Fruit fly (Drosophila melanogaster) whole organism, embryonic: ENCODE data around the gene pan.

Source experiments
- Bdp1 ChIP-seq: fragments of 200-800 bp; sonication (Bioruptor generic); optimal IDR thresholded peaks from 3 replicates; lab custom pipeline; 2016; ENCODE audit warnings: missing biosample characterization, missing genetic modification characterization
- CG10431 ChIP-seq: fragments of 200-800 bp; sonication (Bioruptor generic); optimal IDR thresholded peaks from 3 replicates; lab custom pipeline; 2018; ENCODE audit warnings: missing biosample characterization, mild to moderate bottlenecking, missing genetic modification characterization
- CG12155 ChIP-seq: fragments of 200-800 bp; sonication (Bioruptor generic); optimal IDR thresholded peaks from 3 replicates; lab custom pipeline; 2016; ENCODE audit warnings: missing biosample characterization, missing genetic modification characterization
- CG12219 ChIP-seq: fragments of 200-800 bp; sonication (Bioruptor generic); optimal IDR thresholded peaks from 3 replicates; lab custom pipeline; 2018; ENCODE audit warnings: missing biosample characterization, mild to moderate bottlenecking, missing genetic modification characterization
- CG13123 ChIP-seq: fragments of 200-800 bp; sonication (Bioruptor generic); optimal IDR thresholded peaks from 2 replicates; lab custom pipeline; 2016; ENCODE audit warnings: missing biosample characterization, missing genetic modification characterization
- CG13775 ChIP-seq: fragments of 200-800 bp; sonication (Bioruptor generic); optimal IDR thresholded peaks from 3 replicates; lab custom pipeline; 2017; ENCODE audit warnings: missing biosample characterization, mild to moderate bottlenecking, missing genetic modification characterization
- CG15696 ChIP-seq: fragments of 200-800 bp; sonication (Bioruptor generic); optimal IDR thresholded peaks from 2 replicates; lab custom pipeline; 2019; ENCODE audit warnings: missing biosample characterization, mild to moderate bottlenecking, missing genetic modification characterization, moderate library complexity
- CG17328 ChIP-seq: fragments of 200-800 bp; sonication (Bioruptor generic); IDR thresholded peaks from 2 replicates; pipeline ENCODE4 v1.3.6; 2022; ENCODE audit warnings: missing biosample characterization, missing genetic modification characterization
- CG17802 ChIP-seq: fragments of 200-800 bp; sonication (Bioruptor generic); optimal IDR thresholded peaks from 2 replicates; lab custom pipeline; 2018; ENCODE audit warnings: missing biosample characterization, mild to moderate bottlenecking, missing genetic modification characterization, moderate library complexity
- CG18262 ChIP-seq: fragments of 200-800 bp; optimal IDR thresholded peaks from 3 replicates; lab custom pipeline; 2019; ENCODE audit warnings: missing biosample characterization, mild to moderate bottlenecking, missing genetic modification characterization, moderate library complexity
- CG18764 ChIP-seq: fragments of 200-800 bp; sonication (Bioruptor generic); optimal IDR thresholded peaks from 3 replicates; lab custom pipeline; 2016; ENCODE audit warnings: missing biosample characterization, missing genetic modification characterization
- CG2199 ChIP-seq: fragments of 200-800 bp; sonication (Bioruptor generic); IDR thresholded peaks from 3 replicates; pipeline ENCODE4 v1.3.6; 2022; ENCODE audit warnings: missing biosample characterization, missing genetic modification characterization
- CG2889 ChIP-seq: fragments of 200-800 bp; sonication (Bioruptor generic); IDR thresholded peaks from 3 replicates; pipeline ENCODE4 v1.3.6; 2022; ENCODE audit warnings: missing biosample characterization, missing genetic modification characterization
- CG31224 ChIP-seq: fragments of 200-800 bp; sonication (Bioruptor generic); IDR thresholded peaks from 2 replicates; pipeline ENCODE4 v1.3.6; 2022; ENCODE audit warnings: missing biosample characterization, missing genetic modification characterization
- CG3281 ChIP-seq: fragments of 200-800 bp; sonication (Bioruptor generic); optimal IDR thresholded peaks from 3 replicates; lab custom pipeline; 2017; ENCODE audit warnings: missing biosample characterization, mild to moderate bottlenecking, missing genetic modification characterization
- CG33213 ChIP-seq: fragments of 200-800 bp; sonication (Bioruptor generic); optimal IDR thresholded peaks from 3 replicates; lab custom pipeline; 2016; ENCODE audit warnings: missing biosample characterization, missing genetic modification characterization
- CG6272 ChIP-seq: fragments of 200-800 bp; sonication (Bioruptor generic); IDR thresholded peaks from 2 replicates; pipeline ENCODE4 v1.3.6; 2022; ENCODE audit warnings: missing biosample characterization, missing genetic modification characterization
- CG6791 ChIP-seq: fragments of 200-800 bp; sonication (Bioruptor generic); IDR thresholded peaks from 3 replicates; pipeline ENCODE4 v1.3.6; 2022; ENCODE audit warnings: missing biosample characterization, missing genetic modification characterization; ENCODE audit not compliant: partially characterized antibody
- CG6813 ChIP-seq: fragments of 200-800 bp; sonication (Bioruptor generic); optimal IDR thresholded peaks from 2 replicates; lab custom pipeline; 2017; ENCODE audit warnings: missing biosample characterization, missing genetic modification characterization, mild to moderate bottlenecking, moderate library complexity, missing genetic modification reagents
- CG8765 ChIP-seq: fragments of 200-800 bp; sonication (Bioruptor generic); IDR thresholded peaks from 2 replicates; pipeline ENCODE4 v1.3.6; 2022; ENCODE audit warnings: missing biosample characterization, missing genetic modification characterization
- CG8944 ChIP-seq: fragments of 200-800 bp; sonication (Bioruptor generic); optimal IDR thresholded peaks from 3 replicates; lab custom pipeline; 2016; ENCODE audit warnings: missing biosample characterization, missing genetic modification characterization
- CG9797 ChIP-seq: fragments of 200-800 bp; sonication (Bioruptor generic); optimal IDR thresholded peaks from 3 replicates; lab custom pipeline; 2018; ENCODE audit warnings: missing biosample characterization, mild to moderate bottlenecking, missing genetic modification characterization
- CG9817 ChIP-seq: fragments of 200-800 bp; sonication (Bioruptor generic); optimal IDR thresholded peaks from 2 replicates; lab custom pipeline; 2018; ENCODE audit warnings: missing biosample characterization, mild to moderate bottlenecking, missing genetic modification characterization, moderate library complexity
- CoRest ChIP-seq: fragments of 200-800 bp; sonication (Bioruptor generic); optimal IDR thresholded peaks from 3 replicates; lab custom pipeline; 2018; ENCODE audit warnings: missing biosample characterization, mild to moderate bottlenecking, missing genetic modification characterization, moderate library complexity
- Dp ChIP-seq: fragments of 200-800 bp; sonication (Bioruptor generic); optimal IDR thresholded peaks from 2 replicates; lab custom pipeline; 2018; ENCODE audit warnings: missing biosample characterization, mild to moderate bottlenecking, missing genetic modification characterization, moderate library complexity
- Fer1 ChIP-seq: fragments of 200-800 bp; sonication (Bioruptor generic); optimal IDR thresholded peaks from 2 replicates; lab custom pipeline; 2017; ENCODE audit warnings: missing biosample characterization, mild to moderate bottlenecking, missing genetic modification characterization
- H15 ChIP-seq: fragments of 200-800 bp; sonication (Bioruptor generic); IDR thresholded peaks from 3 replicates; pipeline ENCODE4 v1.3.6; 2022; ENCODE audit warnings: missing biosample characterization, missing genetic modification characterization
- Side ChIP-seq: fragments of 200-800 bp; sonication (Bioruptor generic); optimal IDR thresholded peaks from 2 replicates; lab custom pipeline; 2016; ENCODE audit warnings: missing biosample characterization, missing genetic modification characterization
- Ssrp ChIP-seq: fragments of 200-800 bp; sonication (Bioruptor generic); optimal IDR thresholded peaks from 2 replicates; lab custom pipeline; 2018; ENCODE audit warnings: missing biosample characterization, mild to moderate bottlenecking, missing genetic modification characterization, moderate library complexity
- Stat92E ChIP-seq, 3 experiments: fragments of >200 bp in 2 of 3; fragments of 200-800 bp in 1 of 3; sonication (Bioruptor generic) in 1 of 3; optimal IDR thresholded peaks; 2 replicates each; lab custom pipeline; 2017 to 2019; ENCODE audit warnings: missing biosample characterization in 3 of 3, missing genetic modification characterization in 3 of 3, mild to moderate bottlenecking in 1 of 3, moderate library complexity in 1 of 3
- amos ChIP-seq: fragments of 200-800 bp; sonication (Bioruptor generic); IDR thresholded peaks from 2 replicates; pipeline ENCODE4 v1.3.6; 2022; ENCODE audit warnings: missing biosample characterization, missing genetic modification characterization; ENCODE audit not compliant: partially characterized antibody
- caup ChIP-seq: fragments of 200-800 bp; sonication (Bioruptor generic); optimal IDR thresholded peaks from 3 replicates; lab custom pipeline; 2017; ENCODE audit warnings: missing biosample characterization, mild to moderate bottlenecking, missing genetic modification characterization, moderate library complexity; ENCODE audit not compliant: severe bottlenecking
- cg ChIP-seq: fragments of 200-800 bp; sonication (Bioruptor generic); optimal IDR thresholded peaks from 3 replicates; lab custom pipeline; 2019; ENCODE audit warnings: missing biosample characterization, mild to moderate bottlenecking, missing genetic modification characterization, moderate library complexity
- fd64A ChIP-seq: fragments of 200-800 bp; sonication (Bioruptor generic); optimal IDR thresholded peaks from 3 replicates; lab custom pipeline; 2018; ENCODE audit warnings: missing biosample characterization, mild to moderate bottlenecking, missing genetic modification characterization
- grau ChIP-seq: fragments of 200-800 bp; optimal IDR thresholded peaks from 3 replicates; lab custom pipeline; 2019; ENCODE audit warnings: missing biosample characterization, mild to moderate bottlenecking, missing genetic modification characterization, moderate library complexity
- hb ChIP-seq: fragments of 200-800 bp; sonication (Bioruptor generic); IDR thresholded peaks from 3 replicates; pipeline ENCODE4 v1.3.6; 2022; ENCODE audit warnings: missing biosample characterization, missing genetic modification characterization; ENCODE audit not compliant: partially characterized antibody
- hth ChIP-seq: fragments of >200 bp; optimal IDR thresholded peaks from 2 replicates; lab custom pipeline; 2017; ENCODE audit warnings: inconsistent platforms
- jing ChIP-seq: fragments of 200-800 bp; sonication (Bioruptor generic); optimal IDR thresholded peaks from 2 replicates; lab custom pipeline; 2018; ENCODE audit warnings: missing biosample characterization, mild to moderate bottlenecking, missing genetic modification characterization
- klu ChIP-seq: fragments of 200-800 bp; sonication (Bioruptor generic); IDR thresholded peaks from 2 replicates; pipeline ENCODE4 v1.3.6; 2022; ENCODE audit warnings: missing biosample characterization, missing genetic modification characterization
- knrl ChIP-seq: fragments of 200-800 bp; sonication (Bioruptor generic); IDR thresholded peaks from 3 replicates; pipeline ENCODE4 v1.3.6; 2022; ENCODE audit warnings: missing biosample characterization, missing genetic modification characterization; ENCODE audit not compliant: partially characterized antibody
- pum ChIP-seq: fragments of 200-800 bp; sonication (Bioruptor generic); optimal IDR thresholded peaks from 2 replicates; lab custom pipeline; 2016; ENCODE audit warnings: missing biosample characterization, missing genetic modification characterization
- seq ChIP-seq: fragments of 200-800 bp; sonication (Bioruptor generic); IDR thresholded peaks from 2 replicates; pipeline ENCODE4 v1.3.6; 2022; ENCODE audit warnings: missing biosample characterization, missing genetic modification characterization
- slou ChIP-seq: fragments of 200-800 bp; sonication (Bioruptor generic); optimal IDR thresholded peaks from 3 replicates; lab custom pipeline; 2016; ENCODE audit warnings: missing biosample characterization, missing genetic modification characterization
- sna ChIP-seq: fragments of 200-800 bp; sonication (Bioruptor generic); IDR thresholded peaks from 2 replicates; pipeline ENCODE4 v1.3.6; 2022; ENCODE audit warnings: missing biosample characterization, missing genetic modification characterization; ENCODE audit not compliant: partially characterized antibody
- so ChIP-seq: fragments of 200-800 bp; sonication (Bioruptor generic); IDR thresholded peaks from 3 replicates; pipeline ENCODE4 v1.3.6; 2022; ENCODE audit warnings: missing biosample characterization, missing genetic modification characterization
- sug ChIP-seq: fragments of 200-800 bp; optimal IDR thresholded peaks from 2 replicates; lab custom pipeline; 2019; ENCODE audit warnings: missing biosample characterization, mild to moderate bottlenecking, missing genetic modification characterization, moderate library complexity
- trem ChIP-seq: fragments of 200-800 bp; optimal IDR thresholded peaks from 3 replicates; lab custom pipeline; 2019; ENCODE audit warnings: missing biosample characterization, mild to moderate bottlenecking, missing genetic modification characterization, moderate library complexity
- zf30C ChIP-seq: fragments of 200-800 bp; sonication (Bioruptor generic); optimal IDR thresholded peaks from 3 replicates; lab custom pipeline; 2018; ENCODE audit warnings: missing biosample characterization, mild to moderate bottlenecking, missing genetic modification characterization
- zfh1 ChIP-seq: fragments of 200-800 bp; sonication (Bioruptor generic); IDR thresholded peaks from 3 replicates; pipeline ENCODE4 v1.3.6; 2022; ENCODE audit warnings: missing biosample characterization, missing genetic modification characterization
- zfh2 ChIP-seq: fragments of 200-800 bp; sonication (Bioruptor generic); optimal IDR thresholded peaks from 2 replicates; lab custom pipeline; 2016; ENCODE audit warnings: missing biosample characterization, missing genetic modification characterization

The pan gene

DNA sequence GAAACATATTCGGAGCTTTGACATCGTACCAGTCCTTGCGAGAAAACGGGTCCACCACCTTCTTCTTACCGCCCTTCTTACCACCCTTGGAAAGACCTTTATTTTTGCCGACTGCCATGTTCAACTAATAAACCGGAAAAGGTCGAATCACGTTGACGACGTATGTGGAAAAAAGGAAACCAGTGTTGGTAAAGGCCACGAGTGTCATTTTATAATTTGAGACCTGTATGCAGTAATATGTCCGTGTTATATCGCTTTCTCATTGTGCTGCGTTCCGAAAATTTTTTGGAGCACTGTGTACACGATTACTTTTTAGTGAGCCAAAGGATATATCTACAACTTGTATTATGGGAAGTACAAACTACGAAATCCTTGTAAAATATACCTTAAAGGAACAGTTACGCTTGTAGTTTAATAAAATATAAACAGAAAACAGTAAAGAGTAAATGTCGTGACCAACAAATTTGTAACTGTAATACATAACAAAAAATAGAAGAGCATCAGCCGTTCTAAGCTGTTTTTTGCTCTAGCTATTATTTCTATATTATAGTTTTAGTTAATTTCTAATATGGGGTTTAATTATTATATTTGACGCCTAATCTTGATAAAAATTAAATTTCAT is 2.0 kb upstream of the pan start, which contains the start of gene RpS3A (continued):
- TF ChIP-seq zfh2 = peak; percentile 82
- TF ChIP-seq CG6791 (GFP tag; lab: Robert Waterston, UW) = no peak
- no peak for TF ChIP-seq knrl (GFP tag; lab: Robert Waterston, UW)
- no peak for TF ChIP-seq CG15696
- TF ChIP-seq slou (GFP tag; lab: Kevin White, UChicago) = peak; percentile 76
- TF ChIP-seq amos (GFP tag; lab: Robert Waterston, UW) = no peak; the same call in 1 of the 2 replicates
- TF ChIP-seq CG12155 (GFP tag; lab: Kevin White, UChicago) = peak; percentile 42
- no peak for TF ChIP-seq sna (GFP tag; lab: Robert Waterston, UW)
- TF ChIP-seq CG9797 = no peak
- TF ChIP-seq CG17328 (GFP tag; lab: Robert Waterston, UW) = peak; percentile 87
- no peak for TF ChIP-seq fd64A (GFP tag; lab: Kevin White, UChicago)
- TF ChIP-seq CG18764 = peak; percentile 81
- TF ChIP-seq hb = no peak
- peak; percentile 86 for TF ChIP-seq CG3281
- TF ChIP-seq Ssrp (tag; lab: Kevin White, UChicago) = no peak
- TF ChIP-seq H15 (GFP tag; lab: Robert Waterston, UW) = no peak
- no peak for TF ChIP-seq CG2889 (GFP tag; lab: Robert Waterston, UW)
- peak; percentile 66 for TF ChIP-seq pum (GFP tag; lab: Kevin White, UChicago)
- no peak; the same call in 2 of the 3 replicates for TF ChIP-seq so (GFP tag; lab: Robert Waterston, UW)
- TF ChIP-seq caup = peak; percentile 92
- peak; percentile 76 for TF ChIP-seq sug (tag; lab: Kevin White, UChicago)
- TF ChIP-seq hth (lab: Kevin White, UChicago) = no peak
- peak; percentile 81 for TF ChIP-seq CG10431 (GFP tag; lab: Kevin White, UChicago)
- TF ChIP-seq klu (GFP tag; lab: Robert Waterston, UW) = no peak
- TF ChIP-seq CG31224 (GFP tag; lab: Robert Waterston, UW) = no peak
- peak; percentile 99 for TF ChIP-seq CG17802 (tag; lab: Kevin White, UChicago)
- TF ChIP-seq grau (tag; lab: Kevin White, UChicago) = peak; percentile 71
- no peak for TF ChIP-seq seq (GFP tag; lab: Robert Waterston, UW)
- no peak for TF ChIP-seq zf30C (GFP tag; lab: Kevin White, UChicago)
- peak; percentile 84 for TF ChIP-seq CG12219 (GFP tag; lab: Kevin White, UChicago)
- peak; percentile 82 for TF ChIP-seq CG13775 (GFP tag; lab: Kevin White, UChicago)
- TF ChIP-seq Bdp1 (GFP tag; lab: Kevin White, UChicago) = no peak
- TF ChIP-seq Fer1 (GFP tag; lab: Kevin White, UChicago) = peak; percentile 80
- TF ChIP-seq CoRest (tag; lab: Kevin White, UChicago) = peak; percentile 69
- TF ChIP-seq CG8944 (GFP tag; lab: Kevin White, UChicago) = peak; percentile 66
- TF ChIP-seq cg (GFP tag; lab: Kevin White, UChicago) = no peak
- TF ChIP-seq CG13123 (GFP tag; lab: Kevin White, UChicago) = peak; percentile 18
- no peak; the same call in 1 of the 3 replicates for TF ChIP-seq zfh1 (GFP tag; lab: Robert Waterston, UW)
- TF ChIP-seq CG18262 = peak; percentile 67
- TF ChIP-seq CG8765 (GFP tag; lab: Robert Waterston, UW) = no peak
- no peak for TF ChIP-seq CG6272 (GFP tag; lab: Robert Waterston, UW)
- TF ChIP-seq CG33213 (GFP tag; lab: Kevin White, UChicago) = peak; percentile 90
- peak; percentile 48 for TF ChIP-seq jing (GFP tag; lab: Kevin White, UChicago)
- TF ChIP-seq CG9817 (tag; lab: Kevin White, UChicago) = no peak
- TF ChIP-seq Dp (GFP tag; lab: Kevin White, UChicago) = peak; percentile 3
- TF ChIP-seq CG2199 = no peak
- TF ChIP-seq Side (GFP tag; lab: Kevin White, UChicago) = peak; percentile 85
- TF ChIP-seq trem = peak; percentile 48
- no peak for TF ChIP-seq Stat92E (GFP tag; optimal IDR thresholded peaks at IDR 0.05; lab: Kevin White, UChicago)
- TF ChIP-seq CG6813 (GFP tag; lab: Kevin White, UChicago) = peak; percentile 90
